Fruit fly (Drosophila melanogaster) whole organism, embryonic: Measurements from ENCODE around the gene PGAP1.

Experiments used
- CG10147 ChIP-seq: fragments of 200-800 bp; sonication (Bioruptor generic); optimal IDR thresholded peaks from 2 replicates; lab custom pipeline; 2019; ENCODE audit warnings: missing biosample characterization, mild to moderate bottlenecking, missing genetic modification characterization, moderate library complexity
- CG10979 ChIP-seq: fragments of 200-800 bp; sonication (Bioruptor generic); optimal IDR thresholded peaks from 2 replicates; lab custom pipeline; 2018; ENCODE audit warnings: missing biosample characterization, mild to moderate bottlenecking, missing genetic modification characterization, moderate library complexity
- CG11560 ChIP-seq: fragments of 200-800 bp; sonication (Bioruptor generic); IDR thresholded peaks from 3 replicates; pipeline ENCODE4 v1.3.6; 2022; ENCODE audit warnings: missing biosample characterization, missing genetic modification characterization
- CG13287 ChIP-seq: fragments of 200-800 bp; sonication (Bioruptor generic); IDR thresholded peaks from 2 replicates; pipeline ENCODE4 v1.3.6; 2022; ENCODE audit warnings: missing biosample characterization, missing genetic modification characterization; ENCODE audit not compliant: partially characterized antibody
- CG13296 ChIP-seq: fragments of 200-800 bp; sonication (Bioruptor generic); optimal IDR thresholded peaks from 3 replicates; lab custom pipeline; 2018; ENCODE audit warnings: missing biosample characterization, mild to moderate bottlenecking, missing genetic modification characterization
- CG14441 ChIP-seq: fragments of 200-800 bp; sonication (Bioruptor generic); IDR thresholded peaks from 2 replicates; pipeline ENCODE4 v1.3.6; 2022; ENCODE audit warnings: missing biosample characterization, missing genetic modification characterization
- CG15601 ChIP-seq: fragments of 200-800 bp; sonication (Bioruptor generic); optimal IDR thresholded peaks from 3 replicates; lab custom pipeline; 2019; ENCODE audit warnings: missing biosample characterization, mild to moderate bottlenecking, missing genetic modification characterization, moderate library complexity
- CG17802 ChIP-seq: fragments of 200-800 bp; sonication (Bioruptor generic); optimal IDR thresholded peaks from 2 replicates; lab custom pipeline; 2018; ENCODE audit warnings: missing biosample characterization, mild to moderate bottlenecking, missing genetic modification characterization, moderate library complexity
- CG18262 ChIP-seq: fragments of 200-800 bp; optimal IDR thresholded peaks from 3 replicates; lab custom pipeline; 2019; ENCODE audit warnings: missing biosample characterization, mild to moderate bottlenecking, missing genetic modification characterization, moderate library complexity
- CG2120 ChIP-seq: fragments of 200-800 bp; sonication (Bioruptor generic); optimal IDR thresholded peaks from 3 replicates; lab custom pipeline; 2016; ENCODE audit warnings: missing biosample characterization, missing genetic modification characterization
- CG2202 ChIP-seq: fragments of 200-800 bp; sonication (Bioruptor generic); optimal IDR thresholded peaks from 2 replicates; lab custom pipeline; 2018; ENCODE audit warnings: missing biosample characterization, mild to moderate bottlenecking, missing genetic modification characterization
- CG2875 ChIP-seq: fragments of 200-800 bp; sonication (Bioruptor generic); optimal IDR thresholded peaks from 2 replicates; lab custom pipeline; 2017; ENCODE audit warnings: missing biosample characterization, mild to moderate bottlenecking, missing genetic modification characterization, missing genetic modification reagents
- CG30020 ChIP-seq: fragments of 200-800 bp; optimal IDR thresholded peaks from 2 replicates; lab custom pipeline; 2019; ENCODE audit warnings: missing biosample characterization, mild to moderate bottlenecking, missing genetic modification characterization, moderate library complexity
- CG4404 ChIP-seq: fragments of 200-800 bp; sonication (Bioruptor generic); IDR thresholded peaks from 2 replicates; pipeline ENCODE4 v1.3.6; 2022; ENCODE audit warnings: missing biosample characterization, missing genetic modification characterization
- CG7556 ChIP-seq: fragments of 200-800 bp; sonication (Bioruptor generic); optimal IDR thresholded peaks from 2 replicates; lab custom pipeline; 2017; ENCODE audit warnings: missing biosample characterization, mild to moderate bottlenecking, missing genetic modification characterization
- CG7745 ChIP-seq: fragments of 200-800 bp; sonication (Bioruptor generic); optimal IDR thresholded peaks from 2 replicates; lab custom pipeline; 2018; ENCODE audit warnings: missing biosample characterization, mild to moderate bottlenecking, missing genetic modification characterization, moderate library complexity
- CG8281 ChIP-seq: fragments of 200-800 bp; sonication (Bioruptor generic); optimal IDR thresholded peaks from 2 replicates; lab custom pipeline; 2018; ENCODE audit warnings: missing biosample characterization, mild to moderate bottlenecking, missing genetic modification characterization, moderate library complexity
- CG8478 ChIP-seq: fragments of >200 bp; optimal IDR thresholded peaks from 2 replicates; lab custom pipeline; 2018
- CG9215 ChIP-seq: fragments of 200-800 bp; sonication (Bioruptor generic); IDR thresholded peaks from 2 replicates; pipeline ENCODE4 v1.3.6; 2022; ENCODE audit warnings: missing biosample characterization, missing genetic modification characterization
- CrebB ChIP-seq: fragments of 200-800 bp; sonication (Bioruptor generic); optimal IDR thresholded peaks from 3 replicates; lab custom pipeline; 2018; ENCODE audit warnings: missing biosample characterization, mild to moderate bottlenecking, missing genetic modification characterization
- E2f2 ChIP-seq: fragments of 200-800 bp; sonication (Bioruptor generic); IDR thresholded peaks from 2 replicates; pipeline ENCODE4 v1.3.6; 2022; ENCODE audit warnings: missing biosample characterization, missing genetic modification characterization
- GATAe ChIP-seq: fragments of 200-800 bp; sonication (Bioruptor generic); conservative IDR thresholded peaks from 2 replicates; pipeline ENCODE4 v1.3.6; 2022; ENCODE audit warnings: missing biosample characterization, missing genetic modification characterization
- Jarid2 ChIP-seq: fragments of 200-800 bp; sonication (Bioruptor generic); optimal IDR thresholded peaks from 3 replicates; lab custom pipeline; 2017; ENCODE audit warnings: mild to moderate bottlenecking, missing biosample characterization, missing genetic modification reagents, missing genetic modification characterization
- Nf-YA ChIP-seq: fragments of 200-800 bp; sonication (Bioruptor generic); IDR thresholded peaks from 2 replicates; pipeline ENCODE4 v1.3.6; 2022; ENCODE audit warnings: missing biosample characterization, missing genetic modification characterization
- NfI ChIP-seq: fragments of 200-800 bp; sonication (Bioruptor generic); optimal IDR thresholded peaks from 3 replicates; lab custom pipeline; 2018; ENCODE audit warnings: missing biosample characterization, mild to moderate bottlenecking, missing genetic modification characterization, moderate library complexity
- Opbp ChIP-seq: fragments of 200-800 bp; sonication (Bioruptor generic); IDR thresholded peaks from 3 replicates; pipeline ENCODE4 v1.3.6; 2022; ENCODE audit warnings: missing biosample characterization, missing genetic modification characterization; ENCODE audit not compliant: partially characterized antibody
- Rx ChIP-seq: fragments of 200-800 bp; sonication (Bioruptor generic); IDR thresholded peaks from 2 replicates; pipeline ENCODE4 v1.3.6; 2022; ENCODE audit warnings: missing biosample characterization, missing genetic modification characterization
- Sry-δ ChIP-seq: fragments of 200-800 bp; sonication (Bioruptor generic); optimal IDR thresholded peaks from 2 replicates; lab custom pipeline; 2016; ENCODE audit warnings: missing biosample characterization, missing genetic modification characterization
- Taf1 ChIP-seq: fragments of 200-800 bp; sonication (Bioruptor generic); IDR thresholded peaks from 2 replicates; pipeline ENCODE4 v1.3.6; 2022; ENCODE audit warnings: missing biosample characterization, missing genetic modification characterization
- Usf ChIP-seq: fragments of 200-800 bp; sonication (Bioruptor generic); optimal IDR thresholded peaks from 2 replicates; lab custom pipeline; 2017; ENCODE audit warnings: missing genotype, missing biosample characterization, missing genetic modification characterization
- ara ChIP-seq: fragments of 200-800 bp; sonication (Bioruptor generic); IDR thresholded peaks from 2 replicates; pipeline ENCODE4 v1.3.6; 2022; ENCODE audit warnings: missing biosample characterization, missing genetic modification characterization
- az2 ChIP-seq: fragments of 200-800 bp; sonication (Bioruptor generic); optimal IDR thresholded peaks from 3 replicates; lab custom pipeline; 2016; ENCODE audit warnings: missing biosample characterization, missing genetic modification characterization
- bab2 ChIP-seq: fragments of 200-800 bp; sonication (Bioruptor generic); optimal IDR thresholded peaks from 2 replicates; lab custom pipeline; 2016; ENCODE audit warnings: missing biosample characterization, missing genetic modification characterization
- chn ChIP-seq: fragments of 200-800 bp; sonication (Bioruptor generic); optimal IDR thresholded peaks from 2 replicates; lab custom pipeline; 2016; ENCODE audit warnings: missing biosample characterization, missing genetic modification characterization
- cwo ChIP-seq: fragments of 200-800 bp; sonication (Bioruptor generic); optimal IDR thresholded peaks from 3 replicates; lab custom pipeline; 2017; ENCODE audit warnings: missing biosample characterization, missing genetic modification characterization, mild to moderate bottlenecking, moderate library complexity, missing genetic modification reagents
- da ChIP-seq: fragments of 200-800 bp; sonication (Bioruptor generic); optimal IDR thresholded peaks from 2 replicates; lab custom pipeline; 2016; ENCODE audit warnings: missing biosample characterization, missing genetic modification characterization
- dan ChIP-seq: fragments of 200-800 bp; sonication (Bioruptor generic); IDR thresholded peaks from 2 replicates; pipeline ENCODE4 v1.3.6; 2022; ENCODE audit warnings: missing biosample characterization, missing genetic modification characterization
- danr ChIP-seq: fragments of 200-800 bp; sonication (Bioruptor generic); IDR thresholded peaks from 2 replicates; pipeline ENCODE4 v1.3.6; 2022; ENCODE audit warnings: missing biosample characterization, missing genetic modification characterization
- ems ChIP-seq: fragments of 200-800 bp; sonication (Bioruptor generic); optimal IDR thresholded peaks from 3 replicates; lab custom pipeline; 2016; ENCODE audit warnings: missing biosample characterization, missing genetic modification characterization
- fd96Cb ChIP-seq: fragments of 200-800 bp; sonication (Bioruptor generic); optimal IDR thresholded peaks from 2 replicates; lab custom pipeline; 2018; ENCODE audit warnings: missing biosample characterization, mild to moderate bottlenecking, missing genetic modification characterization, moderate library complexity
- jigr1 ChIP-seq: fragments of 200-800 bp; sonication (Bioruptor generic); IDR thresholded peaks from 3 replicates; pipeline ENCODE4 v1.3.6; 2022; ENCODE audit warnings: missing biosample characterization, missing genetic modification characterization
- knrl ChIP-seq: fragments of 200-800 bp; sonication (Bioruptor generic); IDR thresholded peaks from 3 replicates; pipeline ENCODE4 v1.3.6; 2022; ENCODE audit warnings: missing biosample characterization, missing genetic modification characterization; ENCODE audit not compliant: partially characterized antibody
- lov ChIP-seq, 2 experiments: fragments of 200-800 bp in 1 of 2; fragments of >200 bp in 1 of 2; sonication (Bioruptor generic) in 1 of 2; IDR thresholded peaks in 1 of 2; optimal IDR thresholded peaks in 1 of 2; 2 replicates in 1 of 2; 3 replicates in 1 of 2; pipeline versions ENCODE4 v1.3.6 to Lab custom; 2017 to 2022; ENCODE audit warnings: missing biosample characterization in 1 of 2, missing genetic modification characterization in 1 of 2
- nerfin-1 ChIP-seq: fragments of 200-800 bp; sonication (Bioruptor generic); optimal IDR thresholded peaks from 3 replicates; lab custom pipeline; 2019; ENCODE audit warnings: missing biosample characterization, mild to moderate bottlenecking, missing genetic modification characterization, moderate library complexity
- org-1 ChIP-seq: fragments of 200-800 bp; sonication (Bioruptor generic); optimal IDR thresholded peaks from 2 replicates; lab custom pipeline; 2017; ENCODE audit warnings: missing biosample characterization, missing genetic modification characterization
- sna ChIP-seq: fragments of 200-800 bp; sonication (Bioruptor generic); IDR thresholded peaks from 2 replicates; pipeline ENCODE4 v1.3.6; 2022; ENCODE audit warnings: missing biosample characterization, missing genetic modification characterization; ENCODE audit not compliant: partially characterized antibody
- so ChIP-seq: fragments of 200-800 bp; sonication (Bioruptor generic); IDR thresholded peaks from 3 replicates; pipeline ENCODE4 v1.3.6; 2022; ENCODE audit warnings: missing biosample characterization, missing genetic modification characterization
- tin ChIP-seq: fragments of 200-800 bp; sonication (Bioruptor generic); optimal IDR thresholded peaks from 3 replicates; lab custom pipeline; 2016; ENCODE audit warnings: missing biosample characterization, missing genetic modification characterization
- tx ChIP-seq: fragments of 200-800 bp; sonication (Bioruptor generic); optimal IDR thresholded peaks from 2 replicates; lab custom pipeline; 2016; ENCODE audit warnings: missing biosample characterization, missing genetic modification characterization
- z ChIP-seq: fragments of 200-800 bp; sonication (Bioruptor generic); IDR thresholded peaks from 3 replicates; pipeline ENCODE4 v1.3.6; 2022; ENCODE audit warnings: missing biosample characterization, missing genetic modification characterization

PGAP1 gene

DNA sequence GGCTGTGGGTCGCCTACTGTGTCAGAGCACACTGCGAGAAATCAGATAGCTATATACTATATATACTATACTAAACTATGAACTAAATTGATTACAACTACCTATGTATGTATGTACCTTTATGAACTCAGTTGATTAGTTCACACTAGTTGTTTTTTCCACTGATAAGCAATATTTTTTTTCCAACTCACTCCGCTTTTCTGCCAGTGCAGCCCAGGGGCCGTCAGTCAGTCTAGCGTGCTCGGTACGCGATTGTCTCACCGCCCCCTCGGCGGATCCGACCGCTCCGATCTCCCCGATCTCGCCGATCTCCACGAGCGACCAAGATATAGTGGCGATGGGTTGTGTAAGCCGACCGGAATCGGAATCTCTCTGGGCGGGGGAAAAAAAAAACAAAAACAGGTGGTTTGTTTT is 16.6 kb upstream of the PGAP1 start (continued):
- TF ChIP-seq Jarid2 (GFP tag; lab: Kevin White, UChicago) (peak; percentile 64), CG2202 (no peak), ems (GFP tag; lab: Kevin White, UChicago) (peak; percentile 71), so (GFP tag; lab: Robert Waterston, UW) (peak; percentile 92), az2 (peak; percentile 59), z (0 out of 3 replicates have a peak, but pooled peaks have one; percentile 49), org-1 (GFP tag; lab: Kevin White, UChicago) (peak; percentile 84), fd96Cb (peak; percentile 81), CG18262 (tag; lab: Kevin White, UChicago) (peak; percentile 77), Sry-δ (GFP tag; lab: Kevin White, UChicago) (peak; percentile 30), knrl (GFP tag; lab: Robert Waterston, UW) (no peak), CG13287 (GFP tag; lab: Robert Waterston, UW) (no peak; the same call in 1 of the 2 replicates), dan (GFP tag; lab: Robert Waterston, UW) (0 out of 2 replicates have a peak, but pooled peaks have one; percentile 35), CG15601 (tag; lab: Kevin White, UChicago) (no peak), Rx (GFP tag; lab: Robert Waterston, UW) (peak; percentile 85), danr (GFP tag; lab: Robert Waterston, UW) (peak; percentile 85), Taf1 (peak; percentile 88), CG14441 (peak; percentile 95), CG10979 (tag; lab: Kevin White, UChicago) (peak; percentile 67), CG8478 (lab: Kevin White, UChicago) (no peak), tin (peak; percentile 77), CG10147 (GFP tag; lab: Kevin White, UChicago) (peak; percentile 89), CG11560 (peak; percentile 79; the same call in 2 of the 3 replicates), GATAe (GFP tag; lab: Robert Waterston, UW) (peak; percentile 64; the same call in 1 of the 2 replicates), lov (optimal IDR thresholded peaks at IDR 0.05; lab: Kevin White, UChicago) (no peak), lov (GFP tag; IDR thresholded peaks at IDR 0.05; lab: Robert Waterston, UW) (peak; percentile 81; the same call in 2 of the 3 replicates), CG7556 (GFP tag; lab: Kevin White, UChicago) (peak; percentile 81), bab2 (GFP tag; lab: Kevin White, UChicago) (peak; percentile 45), tx (GFP tag; lab: Kevin White, UChicago) (peak; percentile 46), Nf-YA (GFP tag; lab: Robert Waterston, UW) (peak; percentile 88), CrebB (tag; lab: Kevin White, UChicago) (peak; percentile 63), CG17802 (peak; percentile 22), sna (GFP tag; lab: Robert Waterston, UW) (no peak), Usf (GFP tag; lab: Kevin White, UChicago) (no peak), Opbp (no peak), CG2875 (GFP tag; lab: Kevin White, UChicago) (peak; percentile 64), jigr1 (peak; percentile 57; the same call in 1 of the 3 replicates), CG13296 (GFP tag; lab: Kevin White, UChicago) (peak; percentile 80), NfI (GFP tag; lab: Kevin White, UChicago) (peak; percentile 67), CG7745 (no peak), nerfin-1 (tag; lab: Kevin White, UChicago) (peak; percentile 62), CG4404 (GFP tag; lab: Robert Waterston, UW) (peak; percentile 83), CG8281 (peak; percentile 57), CG9215 (GFP tag; lab: Robert Waterston, UW) (peak; percentile 90), E2f2 (peak; percentile 66), CG2120 (GFP tag; lab: Kevin White, UChicago) (peak; percentile 87), cwo (GFP tag; lab: Kevin White, UChicago) (peak; percentile 89), chn (GFP tag; lab: Kevin White, UChicago) (peak; percentile 22), ara (GFP tag; lab: Robert Waterston, UW) (peak; percentile 85), CG30020 (no peak), da (GFP tag; lab: Kevin White, UChicago) (no peak)
